Fruit fly (Drosophila melanogaster): ENCODE measurements around the gene Aldh.

DNA sequence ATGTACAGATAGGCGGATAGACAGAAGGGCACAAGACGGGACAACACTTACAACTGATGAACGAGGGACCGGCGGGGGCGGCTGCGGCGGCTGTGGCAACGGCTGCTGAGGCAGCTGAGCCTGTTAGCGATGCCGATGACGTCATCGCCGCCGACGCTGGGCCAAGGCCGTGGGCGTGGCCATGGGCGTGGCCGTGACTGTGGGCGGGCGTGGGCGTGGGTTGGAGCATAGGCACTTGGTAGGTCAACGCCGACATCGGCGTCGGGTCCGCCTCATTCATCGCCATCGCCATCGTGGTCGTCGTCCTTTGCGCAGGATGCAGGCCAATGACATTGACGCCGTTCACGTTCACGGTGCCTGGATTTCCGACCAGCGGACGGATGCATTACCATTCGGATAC is 9.4 kb upstream of the Aldh start:
- TF ChIP-seq pan (optimal IDR thresholded peaks at IDR 0.05) = no peak
- no peak for TF ChIP-seq EcR (GFP tag; optimal IDR thresholded peaks at IDR 0.05)
- no peak for TF ChIP-seq usp (GFP tag; optimal IDR thresholded peaks at IDR 0.05)
- TF ChIP-seq psq (optimal IDR thresholded peaks at IDR 0.05) = no peak
- TF ChIP-seq CG8478 (optimal IDR thresholded peaks at IDR 0.05) = no peak
- no peak for TF ChIP-seq Dll (optimal IDR thresholded peaks at IDR 0.05)
